Worm (Caenorhabditis elegans) whole organism, L3 larva: ENCODE data around the gene blos-1.

ENCODE experiments used
- R02D3.7 ChIP-seq: fragments of 150-350 bp; optimal IDR thresholded peaks from 2 replicates; lab custom pipeline; 2014; ENCODE audit warnings: missing biosample characterization, missing genetic modification characterization
- ZK546.5 ChIP-seq: sonication (generic microtip); optimal IDR thresholded peaks from 2 replicates; lab custom pipeline; 2017; ENCODE audit warnings: missing biosample characterization, missing genetic modification characterization
- aly-2 ChIP-seq: fragments of 150-350 bp; optimal IDR thresholded peaks from 2 replicates; lab custom pipeline; 2014; ENCODE audit warnings: missing biosample characterization, missing genetic modification characterization
- ama-1 ChIP-seq: fragments of 150-350 bp; optimal IDR thresholded peaks from 2 replicates; lab custom pipeline; 2018
- ceh-28 ChIP-seq: fragments of 150-350 bp; optimal IDR thresholded peaks from 2 replicates; lab custom pipeline; 2014; ENCODE audit warnings: missing biosample characterization, missing genetic modification reagents, missing genetic modification characterization
- ceh-82 ChIP-seq: fragments of 150-350 bp; optimal IDR thresholded peaks from 2 replicates; lab custom pipeline; 2014; ENCODE audit warnings: missing biosample characterization, missing genetic modification characterization
- egl-5 ChIP-seq: fragments of 150-350 bp; optimal IDR thresholded peaks from 2 replicates; lab custom pipeline; 2017; ENCODE audit warnings: missing biosample characterization, missing genetic modification reagents, missing genetic modification characterization, inconsistent platforms
- elt-2 ChIP-seq: sonication (generic microtip); optimal IDR thresholded peaks from 2 replicates; lab custom pipeline; 2016; ENCODE audit warnings: missing genetic modification reagents, mild to moderate bottlenecking, missing genetic modification characterization, missing compliant biosample characterization
- elt-3 ChIP-seq, 3 experiments: fragments of 150-350 bp in 1 of 3; sonication (generic microtip) in 2 of 3; optimal IDR thresholded peaks; 2 replicates in 2 of 3; 4 replicates in 1 of 3; lab custom pipeline; 2014 to 2017; ENCODE audit warnings: missing biosample characterization in 3 of 3, missing genetic modification characterization in 3 of 3
- fkh-10 ChIP-seq: sonication (generic microtip); optimal IDR thresholded peaks from 2 replicates; lab custom pipeline; 2017; ENCODE audit warnings: missing biosample characterization, missing genetic modification reagents, missing genetic modification characterization
- fkh-2 ChIP-seq: fragments of 150-350 bp; optimal IDR thresholded peaks from 2 replicates; lab custom pipeline; 2014; ENCODE audit warnings: missing biosample characterization, missing genetic modification reagents, missing genetic modification characterization
- fos-1 ChIP-seq: fragments of 150-350 bp; optimal IDR thresholded peaks from 2 replicates; lab custom pipeline; 2014; ENCODE audit warnings: missing biosample characterization, missing genetic modification characterization
- hmg-11 ChIP-seq: sonication (generic microtip); optimal IDR thresholded peaks from 2 replicates; lab custom pipeline; 2016; ENCODE audit warnings: missing genetic modification characterization, missing compliant biosample characterization
- jun-1 ChIP-seq: fragments of 150-350 bp; optimal IDR thresholded peaks from 2 replicates; lab custom pipeline; 2014; ENCODE audit warnings: missing biosample characterization, missing genetic modification reagents, missing genetic modification characterization
- lin-15B ChIP-seq: fragments of 150-350 bp; optimal IDR thresholded peaks from 2 replicates; lab custom pipeline; 2014; ENCODE audit warnings: missing biosample characterization, missing genetic modification characterization
- lin-39 ChIP-seq: fragments of 150-350 bp; optimal IDR thresholded peaks from 2 replicates; lab custom pipeline; 2018; ENCODE audit warnings: missing biosample characterization, missing genetic modification reagents, missing genetic modification characterization
- lsy-12 ChIP-seq: sonication (generic microtip); optimal IDR thresholded peaks from 2 replicates; lab custom pipeline; 2016; ENCODE audit warnings: mild to moderate bottlenecking, missing genetic modification characterization, missing compliant biosample characterization
- mdl-1 ChIP-seq: fragments of 150-350 bp; optimal IDR thresholded peaks from 2 replicates; lab custom pipeline; 2014; ENCODE audit warnings: missing biosample characterization, missing genetic modification characterization
- mml-1 ChIP-seq: fragments of 150-350 bp; sonication (generic microtip); optimal IDR thresholded peaks from 3 replicates; lab custom pipeline; 2014; ENCODE audit warnings: missing biosample characterization, missing genetic modification characterization
- nfya-1 ChIP-seq: sonication (generic microtip); optimal IDR thresholded peaks from 2 replicates; lab custom pipeline; 2017; ENCODE audit warnings: missing genetic modification characterization, mild to moderate bottlenecking, missing compliant biosample characterization, antibody characterized with exemption, moderate library complexity; ENCODE audit not compliant: insufficient read depth
- nhr-11 ChIP-seq: fragments of 150-350 bp; optimal IDR thresholded peaks from 2 replicates; lab custom pipeline; 2014; ENCODE audit warnings: missing biosample characterization, missing genetic modification characterization
- nhr-12 ChIP-seq: fragments of 150-350 bp; optimal IDR thresholded peaks from 2 replicates; lab custom pipeline; 2014; ENCODE audit warnings: missing biosample characterization, missing genetic modification characterization
- nhr-237 ChIP-seq: fragments of 150-350 bp; optimal IDR thresholded peaks from 2 replicates; lab custom pipeline; 2014; ENCODE audit warnings: missing biosample characterization, missing genetic modification characterization
- nhr-25 ChIP-seq: sonication (generic microtip); optimal IDR thresholded peaks from 2 replicates; lab custom pipeline; 2017; ENCODE audit warnings: missing biosample characterization, missing genetic modification characterization
- nhr-67 ChIP-seq: fragments of 150-350 bp; optimal IDR thresholded peaks from 2 replicates; lab custom pipeline; 2014; ENCODE audit warnings: missing biosample characterization, missing genetic modification characterization
- nhr-76 ChIP-seq: fragments of 150-350 bp; sonication (generic microtip); optimal IDR thresholded peaks from 5 replicates; lab custom pipeline; 2014; ENCODE audit warnings: missing biosample characterization, missing genetic modification characterization
- nhr-77 ChIP-seq: fragments of 150-350 bp; optimal IDR thresholded peaks from 2 replicates; lab custom pipeline; 2014; ENCODE audit warnings: missing biosample characterization, missing genetic modification characterization
- pha-4 ChIP-seq: fragments of 150-350 bp; optimal IDR thresholded peaks from 2 replicates; lab custom pipeline; 2014; ENCODE audit warnings: missing biosample characterization, missing genetic modification reagents, missing genetic modification characterization
- pqm-1 ChIP-seq: fragments of 150-350 bp; optimal IDR thresholded peaks from 2 replicates; lab custom pipeline; 2017; ENCODE audit warnings: missing biosample characterization, missing genetic modification characterization, inconsistent platforms
- skn-1 ChIP-seq: fragments of 150-350 bp; optimal IDR thresholded peaks from 2 replicates; lab custom pipeline; 2014; ENCODE audit warnings: missing biosample characterization, missing genetic modification characterization
- snpc-4 ChIP-seq: fragments of 150-350 bp; optimal IDR thresholded peaks from 2 replicates; lab custom pipeline; 2014; ENCODE audit warnings: missing biosample characterization, missing genetic modification characterization
- unc-39 ChIP-seq: sonication (generic microtip); optimal IDR thresholded peaks from 4 replicates; lab custom pipeline; 2017; ENCODE audit warnings: missing biosample characterization, missing genetic modification characterization
- unc-62 ChIP-seq: fragments of 150-350 bp; sonication (generic microtip); optimal IDR thresholded peaks from 4 replicates; lab custom pipeline; 2014; ENCODE audit warnings: missing biosample characterization, missing genetic modification reagents, missing genetic modification characterization
- zag-1 ChIP-seq: fragments of 150-350 bp; optimal IDR thresholded peaks from 2 replicates; lab custom pipeline; 2014; ENCODE audit warnings: missing biosample characterization, missing genetic modification characterization
- ztf-11 ChIP-seq: fragments of 150-350 bp; optimal IDR thresholded peaks from 2 replicates; lab custom pipeline; 2014; ENCODE audit warnings: missing biosample characterization, missing genetic modification characterization

blos-1 gene

ce11 chrIII:10197416-10197815, 14.3 kb downstream of the blos-1 start, which contains the start of gene dod-6:
Gene dod-6 (plus strand): TSS chrIII:10197716.
- TF ChIP-seq ZK546.5 (tag; lab: Kevin White, UChicago) (no peak), elt-2 (tag; lab: Kevin White, UChicago) (no peak), skn-1 (no peak), ama-1 (lab: Kevin White, UChicago) (no peak), fkh-10 (GFP tag; lab: Kevin White, UChicago) (no peak), lin-39 (no peak), pha-4 (tag; lab: Kevin White, UChicago) (no peak), elt-3 (tag; optimal IDR thresholded peaks at IDR 0.05; lab: Kevin White, UChicago) (no peak), ztf-11 (tag; lab: Kevin White, UChicago) (no peak), ceh-28 (tag; lab: Kevin White, UChicago) (no peak), lin-15B (tag; lab: Kevin White, UChicago) (no peak), nhr-237 (tag; lab: Kevin White, UChicago) (no peak), nhr-11 (tag; lab: Kevin White, UChicago) (no peak), nhr-77 (no peak), jun-1 (tag; lab: Kevin White, UChicago) (no peak)

DNA sequence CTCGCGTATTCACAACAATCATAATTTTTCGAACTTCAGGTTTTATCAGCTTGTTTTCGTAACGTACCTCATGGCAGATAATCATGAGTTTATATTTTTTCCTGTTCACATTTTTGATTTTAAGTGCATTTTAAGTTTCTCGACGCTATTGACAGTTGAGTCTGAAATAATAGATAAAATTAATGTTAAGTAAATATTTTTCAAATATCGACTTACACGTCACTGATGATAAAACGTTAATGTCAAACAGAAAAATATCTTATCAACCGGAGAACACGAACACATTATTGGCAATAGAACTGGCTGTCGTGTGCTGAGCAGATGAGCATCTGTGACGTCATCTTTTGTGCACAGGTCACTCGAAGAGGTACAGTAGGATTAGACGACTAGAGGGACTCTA, 14.9 kb downstream of the blos-1 start:
- TF ChIP-seq lin-39 (no peak), ZK546.5 (tag; lab: Kevin White, UChicago) (no peak), ceh-28 (tag; lab: Kevin White, UChicago) (no peak), ztf-11 (tag; lab: Kevin White, UChicago) (no peak), ceh-82 (tag; lab: Kevin White, UChicago) (no peak), fos-1 (no peak), pqm-1 (tag; lab: Kevin White, UChicago) (peak; percentile 71), pha-4 (tag; lab: Kevin White, UChicago) (peak; percentile 76), elt-2 (tag; lab: Kevin White, UChicago) (peak; percentile 56), mml-1 (no peak), aly-2 (no peak), skn-1 (no peak), snpc-4 (no peak), unc-39 (tag; lab: Kevin White, UChicago) (no peak), lsy-12 (tag; lab: Kevin White, UChicago) (no peak), mdl-1 (tag; lab: Kevin White, UChicago) (no peak)
- TF ChIP-seq, all 47 proteins: peak for 3

DNA sequence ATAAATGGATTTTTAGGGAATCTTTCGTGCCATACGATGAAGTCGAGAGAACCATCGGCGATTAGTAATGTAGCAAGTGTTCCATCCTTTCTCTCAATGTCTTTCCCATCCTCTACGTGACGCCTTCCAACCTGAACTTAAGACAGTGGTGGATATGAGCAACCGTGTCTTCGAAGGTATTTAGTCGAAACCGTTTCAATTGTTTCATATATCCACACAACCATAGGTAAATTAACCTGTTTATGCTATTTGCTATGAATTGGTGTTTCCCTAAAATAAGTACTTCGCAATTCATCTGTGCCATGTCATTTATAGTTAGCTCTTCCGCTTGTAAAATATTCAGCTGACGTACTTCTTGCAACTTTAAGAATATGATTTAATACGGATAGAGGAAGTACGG, 15.8 kb downstream of the blos-1 start:
- TF ChIP-seq nhr-12 (no peak), nhr-67 (no peak), unc-62 (GFP tag; lab: Kevin White, UChicago) (no peak), jun-1 (tag; lab: Kevin White, UChicago) (no peak)
- TF ChIP-seq, all 47 proteins: peak for 0

DNA sequence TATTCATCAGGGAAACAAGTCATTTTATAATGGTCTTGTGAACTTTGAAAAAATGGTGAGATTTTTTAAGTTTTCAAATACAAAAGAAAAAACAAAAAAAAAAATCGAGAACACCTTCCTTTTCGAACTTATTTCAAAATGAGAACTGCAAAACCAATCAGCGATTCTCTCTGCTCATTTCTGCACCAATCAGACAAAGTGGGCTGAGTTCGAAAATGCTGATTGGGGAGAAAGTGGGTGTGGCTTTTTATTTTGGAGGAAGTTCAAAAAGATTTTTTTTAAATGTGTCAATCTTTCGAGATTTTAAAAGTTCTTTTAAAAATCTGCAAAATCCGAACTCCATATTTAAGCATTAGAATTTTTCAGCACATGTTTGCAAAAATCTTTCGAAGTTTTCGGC, 17.2 kb downstream of the blos-1 start:
- TF ChIP-seq nhr-76 (tag; lab: Kevin White, UChicago) (no peak), egl-5 (tag; lab: Kevin White, UChicago) (no peak), pqm-1 (tag; lab: Kevin White, UChicago) (no peak), elt-3 (tag; optimal IDR thresholded peaks at IDR 0.05; lab: Kevin White, UChicago) (no peak), ceh-82 (tag; lab: Kevin White, UChicago) (no peak), nfya-1 (tag; lab: Kevin White, UChicago) (peak; percentile 82), zag-1 (tag; lab: Kevin White, UChicago) (no peak)

ce11 chrIII:10188912-10189311, 22.8 kb downstream of the blos-1 start, which contains the start of gene epac-1:
Gene epac-1 (plus strand): TSS chrIII:10189212.
- no peak for TF ChIP-seq R02D3.7 (tag; lab: Kevin White, UChicago)
- no peak for TF ChIP-seq nhr-25 (tag; lab: Kevin White, UChicago)

DNA sequence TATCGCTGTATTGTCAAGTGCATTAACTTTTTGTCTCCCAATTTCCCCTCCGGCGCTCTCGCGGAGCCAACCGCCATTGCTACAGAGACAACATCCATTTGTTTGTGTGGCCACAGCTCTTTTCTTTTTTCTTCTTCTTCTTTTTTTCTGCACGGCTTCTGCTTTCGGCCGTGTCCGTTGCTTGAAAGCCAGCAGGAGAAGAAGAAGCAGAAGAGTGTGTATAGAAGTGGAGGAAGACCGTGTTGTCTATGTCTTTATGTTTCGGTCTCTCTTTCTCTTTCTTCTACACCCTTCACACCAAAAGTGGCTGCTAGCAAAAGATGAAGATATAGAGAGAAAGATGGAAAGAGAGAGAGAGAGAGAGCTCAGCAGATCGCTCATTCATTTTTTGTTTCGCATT, 23.9 kb downstream of the blos-1 start:
- TF ChIP-seq nfya-1 (tag; lab: Kevin White, UChicago) (peak; percentile 66), hmg-11 (tag; lab: Kevin White, UChicago) (peak; percentile 37), nhr-76 (tag; lab: Kevin White, UChicago) (no peak), fkh-2 (tag; lab: Kevin White, UChicago) (no peak), lin-39 (peak; percentile 50), nhr-25 (tag; lab: Kevin White, UChicago) (no peak), lin-15B (tag; lab: Kevin White, UChicago) (peak; percentile 19)
